Worm (Caenorhabditis elegans) whole organism, L1 larva: Measurements from ENCODE around the gene srbc-38.

ENCODE experiments used
- aly-2 ChIP-seq: fragments of 150-350 bp; optimal IDR thresholded peaks from 2 replicates; lab custom pipeline; 2014; ENCODE audit warnings: missing biosample characterization, missing genetic modification characterization
- lin-13 ChIP-seq: fragments of 150-350 bp; optimal IDR thresholded peaks from 2 replicates; lab custom pipeline; 2014; ENCODE audit warnings: missing biosample characterization, missing genetic modification reagents, missing genetic modification characterization
- lsy-2 ChIP-seq, 2 experiments: fragments of 150-350 bp; optimal IDR thresholded peaks; 2 replicates each; lab custom pipeline; 2014; ENCODE audit warnings: missing biosample characterization in 2 of 2, missing genetic modification characterization in 2 of 2
- nhr-76 ChIP-seq: sonication (generic microtip); optimal IDR thresholded peaks from 2 replicates; lab custom pipeline; 2017; ENCODE audit warnings: missing biosample characterization, missing genetic modification characterization
- pqm-1 ChIP-seq: sonication (generic microtip); optimal IDR thresholded peaks from 3 replicates; lab custom pipeline; 2017; ENCODE audit warnings: missing biosample characterization, missing genetic modification characterization
- ztf-4 ChIP-seq: fragments of 150-350 bp; optimal IDR thresholded peaks from 2 replicates; lab custom pipeline; 2014; ENCODE audit warnings: missing biosample characterization, missing genetic modification characterization

ce11 chrV:748044-748443, 41.0 kb downstream of the srbc-38 start, which contains the start of gene sri-4:
- TF ChIP-seq lsy-2 (tag; optimal IDR thresholded peaks at IDR 0.05; lab: Kevin White, UChicago) (no peak), nhr-76 (tag; lab: Kevin White, UChicago) (no peak), aly-2 (tag; lab: Kevin White, UChicago) (no peak), ztf-4 (no peak), lin-13 (GFP tag; lab: Kevin White, UChicago) (no peak), pqm-1 (tag; lab: Kevin White, UChicago) (no peak)
